Fruit fly (Drosophila melanogaster): ENCODE measurements around the gene CG6028.

DNA sequence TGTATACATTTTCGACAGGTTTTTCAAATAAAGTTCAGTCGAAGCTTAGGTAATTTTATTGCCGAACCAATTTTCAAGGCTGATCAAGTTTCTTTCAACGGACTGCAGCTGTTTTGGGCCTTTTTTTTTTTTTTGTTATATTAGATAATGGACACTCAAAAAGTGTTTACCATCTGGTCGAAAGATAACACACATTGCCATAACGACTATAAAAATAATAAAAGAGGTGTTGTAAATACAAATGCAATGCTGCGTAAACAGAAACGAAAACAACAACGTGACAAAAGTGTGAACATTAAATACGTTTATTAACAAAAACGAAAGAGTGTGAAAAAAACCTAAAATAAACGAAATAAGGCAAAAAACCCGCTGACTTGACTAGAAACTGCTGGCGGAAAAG lies 47.5 kb downstream of the CG6028 start:
- TF ChIP-seq insv (optimal IDR thresholded peaks at IDR 0.05) (no peak), h (optimal IDR thresholded peaks at IDR 0.05) (no peak), psq (optimal IDR thresholded peaks at IDR 0.05) (no peak), Myc (optimal IDR thresholded peaks at IDR 0.05) (no peak), Sin3A (optimal IDR thresholded peaks at IDR 0.05) (no peak)
